Worm (Caenorhabditis elegans) whole organism, L2 larva: ENCODE measurements around the gene myrf-1.
"Not testable (repeated sequence)": the region's sequence is repeated elsewhere in the genome, so short reads cannot be mapped to it uniquely, and the experiment has no call there.

Source experiments
- C34F6.9 ChIP-seq: fragments of 150-350 bp; optimal IDR thresholded peaks from 2 replicates; lab custom pipeline; 2014; ENCODE audit warnings: missing biosample characterization, missing genetic modification characterization
- R02D3.7 ChIP-seq: fragments of 150-350 bp; optimal IDR thresholded peaks from 2 replicates; lab custom pipeline; 2014; ENCODE audit warnings: missing biosample characterization, missing genetic modification characterization
- ZK546.5 ChIP-seq: sonication (generic microtip); optimal IDR thresholded peaks from 2 replicates; lab custom pipeline; 2017; ENCODE audit warnings: missing biosample characterization, missing genetic modification characterization
- alr-1 ChIP-seq: fragments of 150-350 bp; optimal IDR thresholded peaks from 2 replicates; lab custom pipeline; 2014; ENCODE audit warnings: missing biosample characterization, missing genetic modification characterization
- ama-1 ChIP-seq: fragments of 150-350 bp; optimal IDR thresholded peaks from 2 replicates; lab custom pipeline; 2018; ENCODE audit warnings: inconsistent platforms
- blmp-1 ChIP-seq: sonication (generic microtip); optimal IDR thresholded peaks from 2 replicates; lab custom pipeline; 2017; ENCODE audit warnings: missing genetic modification characterization, mild to moderate bottlenecking, missing compliant biosample characterization, antibody characterized with exemption, moderate library complexity; ENCODE audit not compliant: insufficient read depth
- ceh-82 ChIP-seq: fragments of 150-350 bp; optimal IDR thresholded peaks from 2 replicates; lab custom pipeline; 2014; ENCODE audit warnings: missing biosample characterization, missing genetic modification characterization
- dmd-4 ChIP-seq: sonication (generic microtip); optimal IDR thresholded peaks from 2 replicates; lab custom pipeline; 2017; ENCODE audit warnings: missing biosample characterization, missing genetic modification characterization
- egl-27 ChIP-seq: sonication (generic microtip); optimal IDR thresholded peaks from 3 replicates; lab custom pipeline; 2017; ENCODE audit warnings: missing biosample characterization, missing genetic modification reagents, missing genetic modification characterization
- elt-3 ChIP-seq: sonication (generic microtip); optimal IDR thresholded peaks from 2 replicates; lab custom pipeline; 2017; ENCODE audit warnings: missing biosample characterization, missing genetic modification characterization
- fos-1 ChIP-seq: fragments of 150-350 bp; optimal IDR thresholded peaks from 2 replicates; lab custom pipeline; 2014; ENCODE audit warnings: missing biosample characterization, missing genetic modification characterization
- lin-11 ChIP-seq: fragments of 150-350 bp; sonication (generic microtip); optimal IDR thresholded peaks from 2 replicates; lab custom pipeline; 2014; ENCODE audit warnings: missing biosample characterization, missing genetic modification characterization, inconsistent platforms, mixed read lengths
- lin-13 ChIP-seq: fragments of 150-350 bp; optimal IDR thresholded peaks from 2 replicates; lab custom pipeline; 2014; ENCODE audit warnings: missing biosample characterization, missing genetic modification reagents, missing genetic modification characterization
- lsy-2 ChIP-seq, 2 experiments: fragments of 150-350 bp in 1 of 2; sonication (generic microtip) in 1 of 2; optimal IDR thresholded peaks; 2 replicates each; lab custom pipeline; 2014 to 2017; ENCODE audit warnings: missing biosample characterization in 2 of 2, missing genetic modification characterization in 2 of 2
- mab-5 ChIP-seq: fragments of 150-350 bp; optimal IDR thresholded peaks from 2 replicates; lab custom pipeline; 2014; ENCODE audit warnings: missing biosample characterization, missing genetic modification characterization
- mdl-1 ChIP-seq, 2 experiments: fragments of 150-350 bp in 1 of 2; sonication (generic microtip) in 1 of 2; optimal IDR thresholded peaks; 2 replicates each; lab custom pipeline; 2017; ENCODE audit warnings: missing biosample characterization in 2 of 2, missing genetic modification characterization in 2 of 2
- nhr-11 ChIP-seq: fragments of 150-350 bp; optimal IDR thresholded peaks from 2 replicates; lab custom pipeline; 2014; ENCODE audit warnings: missing biosample characterization, missing genetic modification characterization
- nhr-12 ChIP-seq: fragments of 150-350 bp; optimal IDR thresholded peaks from 2 replicates; lab custom pipeline; 2014; ENCODE audit warnings: missing biosample characterization, missing genetic modification characterization
- nhr-129 ChIP-seq: fragments of 150-350 bp; optimal IDR thresholded peaks from 2 replicates; lab custom pipeline; 2014; ENCODE audit warnings: missing biosample characterization, missing genetic modification characterization
- nhr-21 ChIP-seq: fragments of 150-350 bp; optimal IDR thresholded peaks from 2 replicates; lab custom pipeline; 2014; ENCODE audit warnings: missing biosample characterization, missing genetic modification characterization
- nhr-23 ChIP-seq: fragments of 150-350 bp; optimal IDR thresholded peaks from 2 replicates; lab custom pipeline; 2014; ENCODE audit warnings: missing biosample characterization, missing genetic modification reagents, missing genetic modification characterization
- nhr-77 ChIP-seq: fragments of 150-350 bp; optimal IDR thresholded peaks from 2 replicates; lab custom pipeline; 2014; ENCODE audit warnings: missing biosample characterization, missing genetic modification characterization
- peb-1 ChIP-seq: fragments of 150-350 bp; optimal IDR thresholded peaks from 2 replicates; lab custom pipeline; 2014; ENCODE audit warnings: missing biosample characterization, missing genetic modification characterization
- sem-4 ChIP-seq: fragments of 150-350 bp; optimal IDR thresholded peaks from 2 replicates; lab custom pipeline; 2014; ENCODE audit warnings: missing biosample characterization, missing genetic modification reagents, missing genetic modification characterization
- skn-1 ChIP-seq: sonication (generic microtip); optimal IDR thresholded peaks from 2 replicates; lab custom pipeline; 2017; ENCODE audit warnings: missing biosample characterization, missing genetic modification characterization
- sma-3 ChIP-seq: sonication (generic microtip); optimal IDR thresholded peaks from 2 replicates; lab custom pipeline; 2016; ENCODE audit warnings: missing genetic modification reagents, missing genetic modification characterization, missing compliant biosample characterization
- snpc-4 ChIP-seq: fragments of 150-350 bp; optimal IDR thresholded peaks from 2 replicates; lab custom pipeline; 2014; ENCODE audit warnings: missing biosample characterization, missing genetic modification characterization
- ztf-11 ChIP-seq: sonication (generic microtip); optimal IDR thresholded peaks from 2 replicates; lab custom pipeline; 2017; ENCODE audit warnings: missing biosample characterization, missing genetic modification characterization
- ztf-4 ChIP-seq: fragments of 150-350 bp; optimal IDR thresholded peaks from 2 replicates; lab custom pipeline; 2014; ENCODE audit warnings: missing biosample characterization, missing genetic modification characterization

Gene myrf-1

ce11 chrII:10493034-10493433 is 9.3 kb downstream of the myrf-1 start, which contains the start of gene ZK666.8:
TSS of gene ZK666.8 (minus strand) at chrII:10493134.
- TF ChIP-seq ztf-11, egl-27, nhr-77 (tag; lab: Kevin White, UChicago): not testable (repeated sequence)

ce11 chrII:10490329-10490728 is 12.0 kb downstream of the myrf-1 start, which contains the start of gene clec-61:
TSS of gene clec-61 (minus strand) at chrII:10490537.
- no peak for TF ChIP-seq alr-1
- TF ChIP-seq ama-1 (lab: Kevin White, UChicago) = no peak
- TF ChIP-seq lin-11 = no peak
- no peak for TF ChIP-seq mdl-1 (tag; optimal IDR thresholded peaks at IDR 0.05; lab: Kevin White, UChicago)

- TF ChIP-seq nhr-21 (tag; lab: Kevin White, UChicago) = no peak
- TF ChIP-seq ZK546.5 (tag; lab: Kevin White, UChicago) = no peak
- no peak for TF ChIP-seq egl-27 (tag; lab: Kevin White, UChicago)
- TF ChIP-seq ama-1 (lab: Kevin White, UChicago) = no peak
- TF ChIP-seq skn-1 (tag; lab: Kevin White, UChicago) = no peak
- no peak for TF ChIP-seq dmd-4 (tag; lab: Kevin White, UChicago)
- no peak for TF ChIP-seq peb-1 (tag; lab: Kevin White, UChicago)
- TF ChIP-seq blmp-1 (tag; lab: Kevin White, UChicago) = no peak
- no peak for TF ChIP-seq nhr-129 (tag; lab: Kevin White, UChicago)
- no peak for TF ChIP-seq lsy-2 (tag; optimal IDR thresholded peaks at IDR 0.05; lab: Kevin White, UChicago)
- TF ChIP-seq ztf-11 (tag; lab: Kevin White, UChicago) = no peak
- TF ChIP-seq fos-1 (tag; lab: Kevin White, UChicago) = no peak
- no peak for TF ChIP-seq R02D3.7 (tag; lab: Kevin White, UChicago)
These were observed 15.6 kb downstream of the myrf-1 start, which contains the start of gene ZK666.15 for ce11 chrII:10486738-10487137. TSS of gene ZK666.15 (plus strand) at chrII:10487038.

ce11 chrII:10485640-10486039 is 16.7 kb downstream of the myrf-1 start:
- TF ChIP-seq lsy-2 (tag; optimal IDR thresholded peaks at IDR 0.05; lab: Kevin White, UChicago) (no peak), fos-1 (tag; lab: Kevin White, UChicago) (peak; percentile 55), nhr-12 (tag; lab: Kevin White, UChicago) (no peak), alr-1 (no peak)

ce11 chrII:10483860-10484259 is 18.5 kb downstream of the myrf-1 start:
- TF ChIP-seq nhr-21 (tag; lab: Kevin White, UChicago) = no peak
- no peak for TF ChIP-seq nhr-23 (tag; lab: Kevin White, UChicago)
- no peak for TF ChIP-seq dmd-4 (tag; lab: Kevin White, UChicago)
- no peak for TF ChIP-seq lin-13 (GFP tag; lab: Kevin White, UChicago)
- no peak for TF ChIP-seq elt-3 (tag; lab: Kevin White, UChicago)
- no peak for TF ChIP-seq nhr-11 (tag; lab: Kevin White, UChicago)
- TF ChIP-seq snpc-4 = no peak
- TF ChIP-seq mab-5 (tag; lab: Kevin White, UChicago) = no peak
- TF ChIP-seq sma-3 = no peak
- TF ChIP-seq ceh-82 = no peak
- TF ChIP-seq ztf-4 (tag; lab: Kevin White, UChicago) = no peak
- no peak for TF ChIP-seq R02D3.7 (tag; lab: Kevin White, UChicago)
- no peak for TF ChIP-seq sem-4 (tag; lab: Kevin White, UChicago)

ce11 chrII:10482899-10483298 is 19.4 kb downstream of the myrf-1 start:
- TF ChIP-seq fos-1 (tag; lab: Kevin White, UChicago) (peak; percentile 24), nhr-77 (tag; lab: Kevin White, UChicago) (no peak)

- TF ChIP-seq C34F6.9 (no peak), fos-1 (tag; lab: Kevin White, UChicago) (peak; percentile 28)
These were observed 20.4 kb downstream of the myrf-1 start, which contains the start of the genes clec-60 and ZK666.11 for ce11 chrII:10481824-10482556. TSS of gene clec-60 (minus strand) at chrII:10481874. TSS of gene ZK666.11 (plus strand) at chrII:10482522.
